Worm (Caenorhabditis elegans) whole organism, L4 larva: Measurements from ENCODE around the gene R05G9.5.

Experiments used
- F44E2.7 ChIP-seq: fragments of 200-800 bp; sonication (Bioruptor generic); IDR thresholded peaks from 2 replicates; pipeline ENCODE4 v2.1.2; 2022; ENCODE audit warnings: missing genetic modification characterization, missing compliant biosample characterization
- F49E8.2 ChIP-seq: sonication (generic microtip); optimal IDR thresholded peaks from 2 replicates; lab custom pipeline; 2016; ENCODE audit warnings: missing compliant biosample characterization, mild to moderate bottlenecking, missing genetic modification characterization, borderline replicate concordance
- T20F7.1 ChIP-seq: fragments of 200-800 bp; sonication (Bioruptor generic); optimal IDR thresholded peaks from 2 replicates; lab custom pipeline; 2018; ENCODE audit warnings: mild to moderate bottlenecking, missing genetic modification characterization, missing compliant biosample characterization
- Y105C5A.15 ChIP-seq: fragments of 200-800 bp; sonication (Bioruptor generic); IDR thresholded peaks from 2 replicates; pipeline ENCODE4 v1.3.6; 2022; ENCODE audit warnings: missing genetic modification characterization, missing compliant biosample characterization
- Y5F2A.4 ChIP-seq: fragments of 200-800 bp; sonication (Bioruptor generic); optimal IDR thresholded peaks from 2 replicates; lab custom pipeline; 2018; ENCODE audit warnings: mild to moderate bottlenecking, missing genetic modification characterization, missing compliant biosample characterization
- ZK337.2 ChIP-seq: fragments of 200-800 bp; sonication (Bioruptor generic); IDR thresholded peaks from 2 replicates; pipeline ENCODE4 v1.3.6; 2022; ENCODE audit warnings: missing genetic modification reagents, missing genetic modification characterization, missing compliant biosample characterization
- aha-1 ChIP-seq: fragments of 150-350 bp; peaks from one replicate; lab custom pipeline; 2014; ENCODE audit warnings: missing biosample characterization, missing genetic modification characterization
- aly-2 ChIP-seq: sonication (generic microtip); optimal IDR thresholded peaks from 2 replicates; lab custom pipeline; 2018; ENCODE audit warnings: missing biosample characterization, missing genetic modification characterization
- ceh-28 ChIP-seq: fragments of 150-350 bp; optimal IDR thresholded peaks from 2 replicates; lab custom pipeline; 2014; ENCODE audit warnings: missing biosample characterization, missing genetic modification reagents, missing genetic modification characterization
- ceh-44 ChIP-seq: fragments of 200-800 bp; sonication (Bioruptor generic); IDR thresholded peaks from 2 replicates; pipeline ENCODE4 v1.3.6; 2022; ENCODE audit warnings: missing genetic modification reagents, missing genetic modification characterization, missing compliant biosample characterization
- ceh-62 ChIP-seq: sonication (generic microtip); optimal IDR thresholded peaks from 2 replicates; lab custom pipeline; 2017; ENCODE audit warnings: missing biosample characterization, missing genetic modification characterization
- ces-1 ChIP-seq: fragments of 150-350 bp; sonication (generic microtip); optimal IDR thresholded peaks from 4 replicates; lab custom pipeline; 2014; ENCODE audit warnings: missing biosample characterization, missing genetic modification reagents, missing genetic modification characterization
- cey-2 ChIP-seq: sonication (generic microtip); optimal IDR thresholded peaks from 3 replicates; lab custom pipeline; 2017; ENCODE audit warnings: missing genetic modification characterization, mild to moderate bottlenecking, missing compliant biosample characterization, antibody characterized with exemption, borderline replicate concordance; ENCODE audit not compliant: insufficient read depth
- daf-12 ChIP-seq: fragments of 150-350 bp; optimal IDR thresholded peaks from 2 replicates; lab custom pipeline; 2014; ENCODE audit warnings: missing biosample characterization, missing genetic modification reagents, missing genetic modification characterization
- daf-16 ChIP-seq, 3 experiments: sonication (generic microtip); optimal IDR thresholded peaks; 2 replicates each; lab custom pipeline; 2016 to 2017; ENCODE audit warnings: missing genetic modification characterization in 3 of 3, missing genetic modification reagents in 3 of 3, mild to moderate bottlenecking in 2 of 3, missing compliant biosample characterization in 2 of 3, missing biosample characterization in 1 of 3, moderate library complexity in 1 of 3
- dmd-6 ChIP-seq: fragments of 200-800 bp; sonication (Bioruptor generic); IDR thresholded peaks from 2 replicates; pipeline ENCODE4 v1.3.6; 2022; ENCODE audit warnings: missing genetic modification reagents, missing genetic modification characterization, missing compliant biosample characterization
- dmd-8 ChIP-seq: fragments of 200-800 bp; sonication (Bioruptor generic); IDR thresholded peaks from 2 replicates; pipeline ENCODE4 v1.3.6; 2022; ENCODE audit warnings: missing genetic modification characterization, missing compliant biosample characterization
- dve-1 ChIP-seq: sonication (generic microtip); optimal IDR thresholded peaks from 2 replicates; lab custom pipeline; 2017; ENCODE audit warnings: antibody characterized with exemption, mild to moderate bottlenecking, missing genetic modification characterization, missing compliant biosample characterization; ENCODE audit not compliant: insufficient read depth
- egl-27 ChIP-seq: sonication (generic microtip); optimal IDR thresholded peaks from 3 replicates; lab custom pipeline; 2017; ENCODE audit warnings: missing biosample characterization, missing genetic modification reagents, missing genetic modification characterization
- egl-43 ChIP-seq: fragments of 200-800 bp; sonication (Bioruptor generic); IDR thresholded peaks from 2 replicates; pipeline ENCODE4 v1.3.6; 2022; ENCODE audit warnings: missing genetic modification reagents, missing genetic modification characterization, missing compliant biosample characterization
- gei-8 ChIP-seq: fragments of 200-800 bp; sonication (Bioruptor generic); optimal IDR thresholded peaks from 2 replicates; lab custom pipeline; 2018; ENCODE audit warnings: mild to moderate bottlenecking, missing genetic modification characterization, missing compliant biosample characterization
- hlh-11 ChIP-seq: fragments of 200-800 bp; sonication (Bioruptor generic); optimal IDR thresholded peaks from 2 replicates; lab custom pipeline; 2018; ENCODE audit warnings: mild to moderate bottlenecking, missing genetic modification characterization, missing compliant biosample characterization
- hlh-30 ChIP-seq: sonication (generic microtip); optimal IDR thresholded peaks from 2 replicates; lab custom pipeline; 2017; ENCODE audit warnings: antibody characterized with exemption, mild to moderate bottlenecking, missing genetic modification characterization, missing compliant biosample characterization; ENCODE audit not compliant: insufficient read depth
- jun-1 ChIP-seq: fragments of 150-350 bp; optimal IDR thresholded peaks from 2 replicates; lab custom pipeline; 2014; ENCODE audit warnings: missing biosample characterization, missing genetic modification reagents, missing genetic modification characterization
- lim-7 ChIP-seq: fragments of 200-800 bp; sonication (Bioruptor generic); IDR thresholded peaks from 2 replicates; pipeline ENCODE4 v1.3.6; 2022; ENCODE audit warnings: missing genetic modification characterization, missing compliant biosample characterization
- lin-38 ChIP-seq: fragments of 200-800 bp; sonication (Bioruptor generic); IDR thresholded peaks from 2 replicates; pipeline ENCODE4 v1.3.6; 2022; ENCODE audit warnings: missing genetic modification reagents, missing genetic modification characterization, missing compliant biosample characterization
- madf-9 ChIP-seq: fragments of 200-800 bp; sonication (Bioruptor generic); conservative IDR thresholded peaks from 2 replicates; pipeline ENCODE4 v1.3.6; 2022; ENCODE audit warnings: missing genetic modification reagents, missing genetic modification characterization, missing compliant biosample characterization
- mdl-1 ChIP-seq, 2 experiments: fragments of 150-350 bp in 1 of 2; sonication (generic microtip) in 1 of 2; optimal IDR thresholded peaks; 2 replicates each; lab custom pipeline; 2014 to 2017; ENCODE audit warnings: missing biosample characterization in 2 of 2, missing genetic modification characterization in 2 of 2
- mdt-29 ChIP-seq: fragments of 200-800 bp; sonication (Bioruptor generic); IDR thresholded peaks from 2 replicates; pipeline ENCODE4 v1.3.6; 2022; ENCODE audit warnings: missing genetic modification reagents, missing genetic modification characterization, missing compliant biosample characterization
- mes-2 ChIP-seq: sonication (generic microtip); optimal IDR thresholded peaks from 2 replicates; lab custom pipeline; 2016; ENCODE audit warnings: missing genotype, mild to moderate bottlenecking, missing genetic modification characterization, missing compliant biosample characterization; ENCODE audit not compliant: poor library complexity, severe bottlenecking
- mxl-3 ChIP-seq: fragments of 200-800 bp; sonication (Bioruptor generic); optimal IDR thresholded peaks from 2 replicates; lab custom pipeline; 2018; ENCODE audit warnings: mild to moderate bottlenecking, missing genetic modification characterization, missing compliant biosample characterization
- nhr-10 ChIP-seq: fragments of 150-350 bp; optimal IDR thresholded peaks from 2 replicates; lab custom pipeline; 2014; ENCODE audit warnings: missing biosample characterization, missing genetic modification characterization
- nhr-237 ChIP-seq: sonication (generic microtip); optimal IDR thresholded peaks from 2 replicates; lab custom pipeline; 2017; ENCODE audit warnings: missing biosample characterization, missing genetic modification characterization
- nhr-25 ChIP-seq: sonication (generic microtip); optimal IDR thresholded peaks from 2 replicates; lab custom pipeline; 2017; ENCODE audit warnings: missing genetic modification characterization, mild to moderate bottlenecking, missing compliant biosample characterization, antibody characterized with exemption, moderate library complexity, borderline replicate concordance; ENCODE audit not compliant: insufficient read depth
- nhr-28 ChIP-seq: fragments of 150-350 bp; optimal IDR thresholded peaks from 2 replicates; lab custom pipeline; 2014; ENCODE audit warnings: missing biosample characterization, missing genetic modification characterization
- nhr-42 ChIP-seq: fragments of 200-800 bp; sonication (Bioruptor generic); IDR thresholded peaks from 2 replicates; pipeline ENCODE4 v1.3.6; 2022; ENCODE audit warnings: missing genetic modification characterization, missing compliant biosample characterization
- nhr-6 ChIP-seq: fragments of 150-350 bp; optimal IDR thresholded peaks from 2 replicates; lab custom pipeline; 2014; ENCODE audit warnings: missing biosample characterization, missing genetic modification characterization
- nhr-76 ChIP-seq: fragments of 150-350 bp; optimal IDR thresholded peaks from 2 replicates; lab custom pipeline; 2014; ENCODE audit warnings: missing biosample characterization, missing genetic modification characterization
- nhr-77 ChIP-seq: fragments of 150-350 bp; optimal IDR thresholded peaks from 2 replicates; lab custom pipeline; 2014; ENCODE audit warnings: missing biosample characterization, missing genetic modification characterization
- php-3 ChIP-seq: fragments of 200-800 bp; sonication (Bioruptor generic); IDR thresholded peaks from 2 replicates; pipeline ENCODE4 v1.3.6; 2022; ENCODE audit warnings: missing genetic modification reagents, missing genetic modification characterization, missing compliant biosample characterization
- pqm-1 ChIP-seq: sonication (generic microtip); optimal IDR thresholded peaks from 2 replicates; lab custom pipeline; 2017; ENCODE audit warnings: missing biosample characterization, missing genetic modification characterization
- set-16 ChIP-seq: fragments of 200-800 bp; sonication (Bioruptor generic); IDR thresholded peaks from 2 replicates; pipeline ENCODE4 v1.3.6; 2022; ENCODE audit warnings: missing genetic modification reagents, missing genetic modification characterization, missing compliant biosample characterization
- snpc-1.2 ChIP-seq: fragments of 200-800 bp; sonication (Bioruptor generic); IDR thresholded peaks from 2 replicates; pipeline ENCODE4 v1.3.6; 2022; ENCODE audit warnings: missing genetic modification reagents, missing genetic modification characterization, missing compliant biosample characterization
- snpc-4 ChIP-seq: fragments of 150-350 bp; optimal IDR thresholded peaks from 2 replicates; lab custom pipeline; 2014; ENCODE audit warnings: missing biosample characterization, missing genetic modification characterization
- spr-1 ChIP-seq: sonication (generic microtip); optimal IDR thresholded peaks from 2 replicates; lab custom pipeline; 2016; ENCODE audit warnings: mild to moderate bottlenecking, missing genetic modification characterization, missing compliant biosample characterization
- spr-3 ChIP-seq: fragments of 200-800 bp; sonication (Bioruptor generic); optimal IDR thresholded peaks from 2 replicates; lab custom pipeline; 2018; ENCODE audit warnings: mild to moderate bottlenecking, missing genetic modification characterization, missing compliant biosample characterization
- tag-97 ChIP-seq: fragments of 200-800 bp; sonication (Bioruptor generic); IDR thresholded peaks from 2 replicates; pipeline ENCODE4 v1.3.6; 2022; ENCODE audit warnings: missing genetic modification characterization, missing compliant biosample characterization
- tra-1 ChIP-seq: fragments of 200-800 bp; sonication (Bioruptor generic); IDR thresholded peaks from 2 replicates; pipeline ENCODE4 v1.3.6; 2022; ENCODE audit warnings: missing genetic modification reagents, missing genetic modification characterization, missing compliant biosample characterization
- unc-39 ChIP-seq: sonication (generic microtip); optimal IDR thresholded peaks from 2 replicates; lab custom pipeline; 2017; ENCODE audit warnings: missing biosample characterization, missing genetic modification characterization
- zip-2 ChIP-seq: fragments of 150-350 bp; optimal IDR thresholded peaks from 2 replicates; lab custom pipeline; 2014; ENCODE audit warnings: missing biosample characterization, missing genetic modification characterization
- ztf-11 ChIP-seq: fragments of 150-350 bp; optimal IDR thresholded peaks from 2 replicates; lab custom pipeline; 2014; ENCODE audit warnings: missing biosample characterization, missing genetic modification characterization
- ztf-7 ChIP-seq: fragments of 150-350 bp; optimal IDR thresholded peaks from 2 replicates; lab custom pipeline; 2014; ENCODE audit warnings: missing biosample characterization, missing genetic modification characterization

The R05G9.5 gene

ce11 chrII:6486344-6486743, 13.7 kb downstream of the R05G9.5 start:
- TF ChIP-seq T20F7.1 (GFP tag; lab: Kevin White, UChicago) (no peak), snpc-4 (tag; lab: Kevin White, UChicago) (no peak), nhr-6 (tag; lab: Kevin White, UChicago) (no peak), jun-1 (no peak), daf-16 (GFP tag; optimal IDR thresholded peaks at IDR 0.05; lab: Kevin White, UChicago) (no peak), daf-16 (tag; optimal IDR thresholded peaks at IDR 0.05; lab: Kevin White, UChicago) (peak; percentile 56), Y5F2A.4 (GFP tag; lab: Kevin White, UChicago) (no peak), ceh-28 (no peak), nhr-25 (no peak), spr-3 (GFP tag; lab: Kevin White, UChicago) (no peak), hlh-30 (tag; lab: Kevin White, UChicago) (no peak), lim-7 (no peak), lin-38 (GFP tag; lab: Robert Waterston, UW) (no peak), nhr-76 (tag; lab: Kevin White, UChicago) (no peak), nhr-10 (tag; lab: Kevin White, UChicago) (no peak), snpc-1.2 (GFP tag; lab: Robert Waterston, UW) (no peak), dmd-6 (peak; percentile 58), ceh-62 (no peak), php-3 (GFP tag; lab: Robert Waterston, UW) (0 out of 2 replicates have a peak, but pooled peaks have one; percentile 8), nhr-28 (peak; percentile 99), ztf-7 (no peak), aly-2 (tag; lab: Kevin White, UChicago) (no peak), madf-9 (GFP tag; lab: Robert Waterston, UW) (no peak), spr-1 (tag; lab: Kevin White, UChicago) (no peak), egl-27 (no peak), ces-1 (no peak), F49E8.2 (tag; lab: Kevin White, UChicago) (no peak), tra-1 (GFP tag; lab: Robert Waterston, UW) (no peak), egl-43 (GFP tag; lab: Robert Waterston, UW) (no peak), tag-97 (GFP tag; lab: Robert Waterston, UW) (no peak), set-16 (no peak), ztf-11 (tag; lab: Kevin White, UChicago) (no peak), pqm-1 (tag; lab: Kevin White, UChicago) (peak; percentile 83), mes-2 (tag; lab: Kevin White, UChicago) (no peak), F44E2.7 (GFP tag; lab: Robert Waterston, UW) (no peak), nhr-42 (no peak), mdl-1 (tag; optimal IDR thresholded peaks at IDR 0.05; lab: Kevin White, UChicago) (no peak), mdt-29 (GFP tag; lab: Robert Waterston, UW) (no peak), gei-8 (GFP tag; lab: Kevin White, UChicago) (no peak), Y105C5A.15 (GFP tag; lab: Robert Waterston, UW) (no peak), dmd-8 (no peak), mxl-3 (GFP tag; lab: Kevin White, UChicago) (no peak), unc-39 (tag; lab: Kevin White, UChicago) (no peak), hlh-11 (tag; lab: Kevin White, UChicago) (peak; percentile 61), cey-2 (tag; lab: Kevin White, UChicago) (no peak), ceh-44 (GFP tag; lab: Robert Waterston, UW) (no peak), dve-1 (peak; percentile 25), zip-2 (tag; lab: Kevin White, UChicago) (no peak), daf-12 (no peak), nhr-237 (tag; lab: Kevin White, UChicago) (no peak), aha-1 (tag; lab: Kevin White, UChicago) (no peak), nhr-77 (tag; lab: Kevin White, UChicago) (peak; percentile 37), ZK337.2 (GFP tag; lab: Robert Waterston, UW) (no peak)
